Fruit fly (Drosophila melanogaster): ENCODE measurements around the gene nAChRbeta2.

The nAChRbeta2 gene

DNA sequence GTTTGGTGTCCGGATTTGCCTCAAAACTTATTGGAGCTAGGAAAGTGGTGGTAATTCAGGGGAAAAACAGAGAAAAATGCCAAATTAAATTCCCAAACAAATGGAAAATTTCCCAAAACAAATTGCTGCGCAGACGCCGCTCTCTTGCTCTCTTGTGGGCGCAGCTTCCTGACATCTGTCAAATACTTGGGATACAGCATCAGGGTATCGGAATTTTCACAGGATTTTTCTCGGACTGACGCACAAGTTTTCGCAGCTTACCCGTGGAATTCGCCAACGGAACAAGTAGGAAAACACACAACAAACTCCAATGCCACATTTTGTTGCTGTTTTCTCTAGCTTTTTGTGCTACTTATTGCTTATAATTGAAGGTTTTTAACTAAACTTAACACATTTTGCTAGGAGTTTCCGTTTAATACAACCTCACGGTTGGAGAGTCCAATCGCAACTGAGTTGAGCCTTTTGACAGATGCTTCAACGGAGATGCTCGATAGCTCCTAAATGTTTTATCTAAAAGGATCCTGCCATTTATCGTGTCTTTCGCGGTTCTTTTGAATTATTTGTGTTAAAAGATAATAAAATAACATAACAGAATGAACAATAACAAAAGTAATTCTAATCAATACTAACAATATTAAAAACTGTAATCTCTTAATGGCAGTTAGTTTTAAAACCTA is at the start of gene nAChRbeta2, which contains the start of gene DZIP1:
Gene nAChRbeta2, minus strand, starts transcription at position 455 of the 677 bp plus-strand sequence.
Gene DZIP1, plus strand, starts transcription at position 627 of the 677 bp plus-strand sequence.
- TF ChIP-seq CG8159 (tag; optimal IDR thresholded peaks at IDR 0.05) (no peak), CG10348 (GFP tag; IDR thresholded peaks at IDR 0.05) (no peak)

DNA sequence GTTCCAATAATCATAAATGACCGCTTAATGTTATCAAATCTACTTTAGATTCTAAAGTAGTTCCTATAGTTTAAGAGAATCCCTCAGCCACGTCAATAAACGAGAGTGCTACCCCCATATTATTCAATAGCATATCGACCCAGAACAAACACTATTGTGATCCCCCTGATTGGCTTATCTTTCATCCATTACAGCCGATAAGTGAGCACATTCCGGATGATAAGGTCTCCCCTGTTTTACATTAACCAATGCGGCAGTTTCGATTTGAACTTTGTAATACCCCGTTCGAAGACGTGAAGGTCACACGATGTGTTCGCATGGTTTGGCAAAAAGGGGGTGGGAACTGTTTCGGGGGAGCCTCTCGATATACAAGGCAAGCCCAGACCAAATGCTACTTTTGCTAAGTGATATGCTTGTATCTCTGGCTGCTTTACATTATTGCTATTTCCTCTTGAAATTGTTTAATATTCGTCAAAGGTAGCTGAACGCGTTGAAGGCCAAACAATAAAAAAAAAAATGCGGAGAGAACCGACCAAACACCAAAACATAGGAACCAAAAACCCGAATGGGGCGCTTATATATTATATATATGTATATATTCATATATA is 49.4 kb upstream of the nAChRbeta2 start:
- TF ChIP-seq Pif1A (GFP tag; optimal IDR thresholded peaks at IDR 0.05) (no peak), gl (tag; optimal IDR thresholded peaks at IDR 0.05) (no peak), CG8301 (tag; optimal IDR thresholded peaks at IDR 0.05) (no peak), CG8159 (tag; optimal IDR thresholded peaks at IDR 0.05) (no peak)

DNA sequence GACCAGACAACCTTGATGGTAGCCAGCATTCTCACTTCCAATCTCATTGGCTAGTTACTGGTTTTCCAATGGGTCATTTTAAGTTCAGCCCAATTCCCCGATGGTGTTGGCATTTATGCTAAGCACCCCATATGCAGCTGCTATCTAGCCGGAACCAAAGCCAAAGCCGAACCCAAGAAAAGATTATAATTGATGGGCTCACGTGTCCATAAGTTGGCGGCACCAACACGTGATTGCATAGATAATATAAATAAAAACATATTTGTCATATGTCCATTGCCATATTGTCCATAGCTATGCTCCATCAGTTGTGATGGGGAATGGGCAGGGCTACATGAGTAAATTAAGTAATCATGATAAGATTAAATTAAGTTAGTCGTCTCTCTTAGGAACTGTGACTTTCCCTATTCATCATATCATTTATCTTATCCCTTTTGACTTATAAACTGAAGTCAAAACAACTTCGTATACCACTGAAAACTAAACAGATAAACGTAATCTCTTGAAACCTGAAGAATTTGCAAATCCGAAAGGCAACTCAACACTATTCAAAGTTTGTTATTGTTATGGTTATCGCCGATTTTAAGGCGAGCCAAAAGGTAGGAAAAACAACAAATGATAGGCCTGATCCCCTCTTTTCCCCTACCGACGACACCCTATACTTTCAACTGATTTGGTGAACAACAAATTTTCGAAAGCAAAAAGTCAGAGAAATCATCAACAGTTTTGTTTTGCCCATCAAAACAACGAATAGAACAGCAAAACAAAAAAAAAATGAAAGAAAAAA is 48.3 kb upstream of the nAChRbeta2 start:
- TF ChIP-seq CG13204 (GFP tag; optimal IDR thresholded peaks at IDR 0.05) (no peak), Snoo (tag; optimal IDR thresholded peaks at IDR 0.05) (no peak), EcR (GFP tag; optimal IDR thresholded peaks at IDR 0.05) (peak; percentile 47), CG32121 (GFP tag; IDR thresholded peaks at IDR 0.05) (no peak), CG8301 (tag; optimal IDR thresholded peaks at IDR 0.05) (no peak)

DNA sequence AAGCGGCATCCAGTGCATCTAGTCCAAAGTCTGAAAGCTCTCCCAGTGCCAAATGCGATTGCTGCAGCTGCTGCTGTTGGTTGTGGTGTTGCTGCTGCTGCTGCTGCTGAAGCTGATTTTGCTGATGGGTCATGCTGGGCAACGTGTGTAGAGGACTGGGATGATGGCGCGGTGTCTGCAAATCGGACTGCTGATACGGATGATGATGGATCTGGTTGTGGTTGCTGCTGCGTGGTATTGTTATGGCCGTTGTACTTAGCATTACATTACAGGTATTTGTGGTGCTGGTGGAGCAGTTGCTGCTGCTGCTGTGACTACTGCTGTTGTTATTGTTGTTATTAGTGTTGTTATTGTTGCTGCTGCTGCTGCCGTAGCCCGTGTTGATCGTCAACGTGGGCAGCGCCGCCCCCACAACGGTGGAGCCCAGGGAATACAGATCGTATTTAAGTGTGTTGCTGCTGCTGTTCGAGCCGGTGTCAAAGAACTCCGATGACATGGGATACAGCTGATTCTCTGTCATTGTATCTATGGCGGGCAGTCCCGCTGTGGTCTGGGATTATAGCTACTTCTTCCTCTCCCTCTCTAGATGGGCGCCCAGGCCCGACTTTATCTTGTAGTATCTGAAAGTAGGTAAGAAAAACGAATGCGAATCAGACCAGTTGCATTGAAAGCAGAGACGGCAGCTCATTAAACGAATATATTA is 47.6 kb upstream of the nAChRbeta2 start:
- TF ChIP-seq Pif1B (GFP tag; optimal IDR thresholded peaks at IDR 0.05) (no peak), CG4496 (GFP tag; IDR thresholded peaks at IDR 0.05) (no peak), gl (tag; optimal IDR thresholded peaks at IDR 0.05) (no peak), CG9948 (tag; optimal IDR thresholded peaks at IDR 0.05) (no peak), CG12605 (GFP tag; IDR thresholded peaks at IDR 0.05) (no peak), fd96Ca (GFP tag; IDR thresholded peaks at IDR 0.05) (no peak), CG32121 (GFP tag; IDR thresholded peaks at IDR 0.05) (no peak), CG8159 (tag; optimal IDR thresholded peaks at IDR 0.05) (no peak), CG15710 (tag; optimal IDR thresholded peaks at IDR 0.05) (no peak), EcR (GFP tag; optimal IDR thresholded peaks at IDR 0.05) (peak; percentile 95), CG13204 (GFP tag; optimal IDR thresholded peaks at IDR 0.05) (peak; percentile 16)

DNA sequence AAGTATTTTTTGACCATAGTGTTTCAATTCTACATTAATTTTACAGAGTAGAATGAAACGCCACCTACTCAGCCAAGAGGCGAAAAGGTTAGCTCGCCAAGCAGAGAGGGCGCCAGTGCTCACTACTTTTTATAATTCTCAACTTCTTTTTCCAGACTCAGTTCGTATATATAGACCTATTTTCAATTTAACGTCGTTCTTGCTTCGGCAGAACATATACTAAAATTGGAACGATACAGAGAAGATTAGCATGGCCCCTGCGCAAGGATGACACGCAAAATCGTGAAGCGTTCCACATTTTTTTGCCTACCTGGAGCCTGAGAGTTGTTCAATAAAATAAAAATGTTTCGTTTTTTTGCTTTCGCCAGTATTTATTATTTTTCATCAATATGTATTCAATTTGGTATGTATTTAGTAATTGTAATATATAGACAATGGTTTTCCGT is 42.1 kb upstream of the nAChRbeta2 start:
- TF ChIP-seq CG12605 (GFP tag; IDR thresholded peaks at IDR 0.05) = no peak
- TF ChIP-seq EcR (GFP tag; optimal IDR thresholded peaks at IDR 0.05) = no peak
- no peak for TF ChIP-seq CG34367 (tag; optimal IDR thresholded peaks at IDR 0.05)
- peak; percentile 9 for TF ChIP-seq Snoo (tag; optimal IDR thresholded peaks at IDR 0.05)
- TF ChIP-seq CG9948 (tag; optimal IDR thresholded peaks at IDR 0.05) = no peak
- TF ChIP-seq fd96Ca (GFP tag; IDR thresholded peaks at IDR 0.05) = no peak
- TF ChIP-seq CG8159 (tag; optimal IDR thresholded peaks at IDR 0.05) = no peak
- peak; percentile 13 for TF ChIP-seq CG17806 (tag; optimal IDR thresholded peaks at IDR 0.05)
- no peak for TF ChIP-seq D1 (tag; optimal IDR thresholded peaks at IDR 0.05)

DNA sequence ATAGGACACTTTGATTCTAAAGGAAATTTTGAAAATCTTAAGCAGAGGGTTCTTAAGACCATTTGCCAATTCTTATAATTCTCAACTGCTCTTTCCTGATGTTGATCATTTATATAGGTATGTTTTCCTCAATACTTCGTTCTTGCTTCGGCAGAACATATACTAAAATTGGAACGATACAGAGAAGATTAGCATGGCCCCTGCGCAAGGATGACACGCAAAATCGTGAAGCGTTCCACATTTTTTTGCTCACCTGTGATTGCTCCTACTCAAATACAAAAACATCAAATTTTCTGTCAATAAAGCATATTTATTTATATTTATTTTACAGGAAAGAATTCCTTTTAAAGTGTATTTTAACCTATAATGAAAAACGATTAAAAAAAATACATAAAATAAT is 41.6 kb upstream of the nAChRbeta2 start:
- TF ChIP-seq CG15710 (tag; optimal IDR thresholded peaks at IDR 0.05) (no peak), EcR (GFP tag; optimal IDR thresholded peaks at IDR 0.05) (no peak), Pif1A (GFP tag; optimal IDR thresholded peaks at IDR 0.05) (no peak)

DNA sequence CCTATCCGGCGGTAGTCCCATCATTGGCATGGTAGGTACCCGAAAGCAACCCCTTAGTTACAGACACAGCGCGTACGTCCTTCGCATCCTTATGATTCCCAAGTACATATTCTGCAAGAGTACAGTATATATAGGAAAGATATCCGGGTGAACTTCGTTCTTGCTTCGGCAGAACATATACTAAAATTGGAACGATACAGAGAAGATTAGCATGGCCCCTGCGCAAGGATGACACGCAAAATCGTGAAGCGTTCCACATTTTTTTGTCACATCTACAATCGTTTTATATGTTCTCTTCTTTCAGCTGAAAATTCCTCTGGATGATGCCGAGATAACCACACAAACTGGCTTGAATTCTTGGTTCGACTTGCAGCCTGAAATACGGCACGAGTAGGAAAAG is 41.0 kb upstream of the nAChRbeta2 start:
- TF ChIP-seq CG15710 (tag; optimal IDR thresholded peaks at IDR 0.05) (no peak), fd96Ca (GFP tag; IDR thresholded peaks at IDR 0.05) (no peak), CG32121 (GFP tag; IDR thresholded peaks at IDR 0.05) (no peak)

DNA sequence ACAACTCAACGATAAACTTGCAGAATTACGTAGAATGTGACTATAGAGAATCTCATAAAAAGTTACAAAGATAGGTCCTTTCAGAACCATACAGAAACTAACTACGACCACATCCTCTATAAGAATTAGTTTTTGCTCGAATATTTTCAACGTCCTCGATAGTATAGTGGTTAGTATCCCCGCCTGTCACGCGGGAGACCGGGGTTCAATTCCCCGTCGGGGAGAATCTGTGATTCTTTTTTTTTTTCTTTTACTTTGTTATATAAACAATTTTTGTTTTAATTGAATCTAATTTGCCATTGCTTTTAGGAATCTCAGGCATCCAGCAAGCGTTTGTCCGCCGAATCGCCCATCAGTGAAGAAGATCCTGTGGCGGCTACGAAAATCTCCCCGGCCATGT is 40.2 kb upstream of the nAChRbeta2 start:
- TF ChIP-seq D1 (tag; optimal IDR thresholded peaks at IDR 0.05) (no peak), fd96Ca (GFP tag; IDR thresholded peaks at IDR 0.05) (no peak), CG9948 (tag; optimal IDR thresholded peaks at IDR 0.05) (no peak), Pif1A (GFP tag; optimal IDR thresholded peaks at IDR 0.05) (no peak), Pif1B (GFP tag; optimal IDR thresholded peaks at IDR 0.05) (no peak), CG32121 (GFP tag; IDR thresholded peaks at IDR 0.05) (no peak)

Data from whole organism, pupa.